Worm (Caenorhabditis elegans) whole organism, L1 larva: ENCODE data around the gene nfm-1.

Experiments used
- fos-1 ChIP-seq: fragments of 150-350 bp; optimal IDR thresholded peaks from 2 replicates; lab custom pipeline; 2014; ENCODE audit warnings: missing biosample characterization, missing genetic modification characterization
- mdl-1 ChIP-seq, 2 experiments: fragments of 150-350 bp; optimal IDR thresholded peaks; 2 replicates each; lab custom pipeline; 2014 to 2017; ENCODE audit warnings: missing biosample characterization in 2 of 2, missing genetic modification characterization in 2 of 2, inconsistent platforms in 1 of 2
- nhr-19 ChIP-seq: fragments of 200-800 bp; sonication (Bioruptor generic); conservative IDR thresholded peaks from 2 replicates; pipeline ENCODE4 v1.3.6; 2022; ENCODE audit warnings: missing genetic modification characterization, missing compliant biosample characterization
- nhr-237 ChIP-seq: fragments of 150-350 bp; optimal IDR thresholded peaks from 2 replicates; lab custom pipeline; 2014; ENCODE audit warnings: missing biosample characterization, missing genetic modification characterization
- pag-3 ChIP-seq: sonication (generic microtip); optimal IDR thresholded peaks from 2 replicates; lab custom pipeline; 2017; ENCODE audit warnings: missing genetic modification characterization, mild to moderate bottlenecking, missing compliant biosample characterization, antibody characterized with exemption, borderline replicate concordance; ENCODE audit not compliant: insufficient read depth
- skn-1 ChIP-seq: fragments of 150-350 bp; optimal IDR thresholded peaks from 2 replicates; lab custom pipeline; 2014; ENCODE audit warnings: missing biosample characterization, missing genetic modification characterization
- snpc-4 ChIP-seq: fragments of 150-350 bp; optimal IDR thresholded peaks from 2 replicates; lab custom pipeline; 2014; ENCODE audit warnings: missing biosample characterization, missing genetic modification characterization

- no peak for TF ChIP-seq nhr-19 (GFP tag; lab: Robert Waterston, UW)
- no peak for TF ChIP-seq pag-3 (tag; lab: Kevin White, UChicago)
- TF ChIP-seq snpc-4 (tag; lab: Kevin White, UChicago): no peak
- TF ChIP-seq fos-1 (tag; lab: Kevin White, UChicago): no peak
- no peak for TF ChIP-seq skn-1 (tag; lab: Kevin White, UChicago)
- no peak for TF ChIP-seq nhr-237 (tag; lab: Kevin White, UChicago)
- TF ChIP-seq mdl-1 (tag; optimal IDR thresholded peaks at IDR 0.05; lab: Kevin White, UChicago): no peak
Observed at ce11 chrIII:6213915-6214314, 54.7 kb downstream of the nfm-1 start, which contains the start of gene C23G10.10.
